Worm (Caenorhabditis elegans) whole organism, L1 larva: ENCODE measurements around the gene srh-39.

ENCODE experiments used
- ceh-82 ChIP-seq, 3 experiments: fragments of 150-350 bp in 1 of 3; sonication (generic microtip) in 2 of 3; optimal IDR thresholded peaks; 2 replicates each; lab custom pipeline; 2014 to 2017; ENCODE audit warnings: missing biosample characterization in 3 of 3, missing genetic modification characterization in 3 of 3
- dsc-1 ChIP-seq: sonication (generic microtip); optimal IDR thresholded peaks from 2 replicates; lab custom pipeline; 2016; ENCODE audit warnings: mild to moderate bottlenecking, missing genetic modification characterization, missing compliant biosample characterization
- elt-2 ChIP-seq: sonication (generic microtip); optimal IDR thresholded peaks from 2 replicates; lab custom pipeline; 2016; ENCODE audit warnings: missing genetic modification characterization, mild to moderate bottlenecking, inconsistent platforms, missing compliant biosample characterization, missing genetic modification reagents
- hlh-4 ChIP-seq: sonication (generic microtip); optimal IDR thresholded peaks from 2 replicates; lab custom pipeline; 2016; ENCODE audit warnings: mild to moderate bottlenecking, missing genetic modification characterization, missing compliant biosample characterization
- lir-3 ChIP-seq: sonication (generic microtip); optimal IDR thresholded peaks from 2 replicates; lab custom pipeline; 2016; ENCODE audit warnings: mild to moderate bottlenecking, missing genetic modification characterization, moderate library complexity, missing compliant biosample characterization; ENCODE audit not compliant: poor library complexity
- nhr-237 ChIP-seq: fragments of 150-350 bp; optimal IDR thresholded peaks from 2 replicates; lab custom pipeline; 2014; ENCODE audit warnings: missing biosample characterization, missing genetic modification characterization
- nhr-71 ChIP-seq: sonication (generic microtip); optimal IDR thresholded peaks from 2 replicates; lab custom pipeline; 2016; ENCODE audit warnings: mild to moderate bottlenecking, missing genetic modification characterization, moderate library complexity, missing compliant biosample characterization
- nhr-77 ChIP-seq: fragments of 150-350 bp; optimal IDR thresholded peaks from 2 replicates; lab custom pipeline; 2014; ENCODE audit warnings: missing biosample characterization, missing genetic modification characterization
- skn-1 ChIP-seq: fragments of 150-350 bp; optimal IDR thresholded peaks from 2 replicates; lab custom pipeline; 2014; ENCODE audit warnings: missing biosample characterization, missing genetic modification characterization
- snu-23 ChIP-seq: sonication (generic microtip); optimal IDR thresholded peaks from 2 replicates; lab custom pipeline; 2016; ENCODE audit warnings: missing genetic modification characterization, missing compliant biosample characterization
- sox-4 ChIP-seq: sonication (generic microtip); optimal IDR thresholded peaks from 2 replicates; lab custom pipeline; 2016; ENCODE audit warnings: missing genetic modification characterization, missing compliant biosample characterization
- unc-62 ChIP-seq: fragments of 150-350 bp; optimal IDR thresholded peaks from 2 replicates; lab custom pipeline; 2014; ENCODE audit warnings: missing biosample characterization, missing genetic modification reagents, missing genetic modification characterization
- zag-1 ChIP-seq: fragments of 150-350 bp; optimal IDR thresholded peaks from 2 replicates; lab custom pipeline; 2014; ENCODE audit warnings: missing biosample characterization, missing genetic modification characterization

DNA sequence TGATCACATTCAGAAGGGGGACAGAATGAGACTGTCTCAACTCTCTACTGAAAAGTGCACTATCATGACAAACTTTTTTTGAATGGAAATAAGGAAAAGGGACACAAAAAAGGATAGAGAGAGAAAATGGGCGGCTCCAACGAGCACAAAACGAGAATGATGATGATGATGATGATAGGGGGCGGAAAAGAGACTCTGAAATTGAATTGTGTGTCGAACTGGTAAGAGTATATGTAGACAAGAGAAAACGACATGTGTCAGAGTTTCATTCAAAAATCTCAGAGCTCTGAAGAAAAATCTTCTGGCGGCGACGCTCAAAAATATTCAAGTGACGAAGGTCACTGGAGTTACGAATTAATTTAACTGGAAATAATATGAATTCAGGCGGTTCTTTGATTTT lies 29.9 kb upstream of the srh-39 start:
- TF ChIP-seq elt-2 (no peak), unc-62 (GFP tag; lab: Kevin White, UChicago) (no peak), skn-1 (tag; lab: Kevin White, UChicago) (no peak), nhr-77 (tag; lab: Kevin White, UChicago) (no peak), nhr-237 (no peak), zag-1 (no peak), lir-3 (tag; lab: Kevin White, UChicago) (no peak), hlh-4 (no peak), sox-4 (tag; lab: Kevin White, UChicago) (no peak), snu-23 (no peak), dsc-1 (no peak), nhr-71 (tag; lab: Kevin White, UChicago) (no peak), ceh-82 (tag; optimal IDR thresholded peaks at IDR 0.05; lab: Kevin White, UChicago) (no peak)
